Worm (Caenorhabditis elegans) whole organism, L2 larva: ENCODE data around the gene T26C12.2.

Experiments used
- ceh-82 ChIP-seq: fragments of 150-350 bp; optimal IDR thresholded peaks from 2 replicates; lab custom pipeline; 2014; ENCODE audit warnings: missing biosample characterization, missing genetic modification characterization
- egl-27 ChIP-seq: sonication (generic microtip); optimal IDR thresholded peaks from 3 replicates; lab custom pipeline; 2017; ENCODE audit warnings: missing biosample characterization, missing genetic modification reagents, missing genetic modification characterization
- nhr-25 ChIP-seq: fragments of 150-350 bp; sonication (generic microtip); optimal IDR thresholded peaks from 3 replicates; lab custom pipeline; 2014; ENCODE audit warnings: missing biosample characterization, missing genetic modification characterization

DNA sequence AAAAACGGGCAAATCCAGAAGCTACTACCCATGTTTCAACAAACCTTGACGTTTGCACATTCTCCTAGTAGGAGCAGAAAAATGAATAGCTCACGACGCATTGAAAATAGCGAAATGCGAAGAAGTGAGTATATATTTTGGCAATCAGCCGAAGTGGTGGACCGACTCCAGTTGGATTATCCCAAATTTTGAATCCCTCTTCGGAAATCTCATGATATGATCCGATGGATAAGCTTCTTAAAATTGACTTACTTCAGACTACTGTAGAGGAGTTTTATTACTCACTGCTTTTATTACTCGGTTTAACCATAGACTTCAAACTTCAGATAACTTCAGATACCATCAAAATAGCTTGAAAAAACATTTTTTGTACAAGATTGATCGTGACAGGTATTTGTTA, 23.7 kb upstream of the T26C12.2 start, which contains the start of gene gcy-23:
- TF ChIP-seq nhr-25 (no peak), egl-27 (tag; lab: Kevin White, UChicago) (no peak), ceh-82 (tag; lab: Kevin White, UChicago) (no peak)
